Fruit fly (Drosophila melanogaster): ENCODE measurements around the gene Peritrophin-15b.

Peritrophin-15b gene

dm6 chr2L:8419382-8419940 is 24.7 kb upstream of the Peritrophin-15b start (continued):
- TF ChIP-seq sqz (GFP tag; optimal IDR thresholded peaks at IDR 0.05) = peak; percentile 53
- peak; percentile 1 for TF ChIP-seq abd-A (tag; optimal IDR thresholded peaks at IDR 0.05)
- TF ChIP-seq nom (GFP tag; optimal IDR thresholded peaks at IDR 0.05) = peak; percentile 68
- peak; percentile 81 for TF ChIP-seq crol (GFP tag; IDR thresholded peaks at IDR 0.05)
- TF ChIP-seq E2f2 (GFP tag; IDR thresholded peaks at IDR 0.05) = no peak
- peak; percentile 36 for TF ChIP-seq odd (GFP tag; optimal IDR thresholded peaks at IDR 0.05)
- no peak for TF ChIP-seq ssp (GFP tag; IDR thresholded peaks at IDR 0.05)
- peak; percentile 34; the same call in 1 of the 2 replicates for TF ChIP-seq aop (GFP tag; IDR thresholded peaks at IDR 0.05)
- TF ChIP-seq sr (GFP tag; IDR thresholded peaks at IDR 0.05) = no peak
- TF ChIP-seq zfh2 (GFP tag; optimal IDR thresholded peaks at IDR 0.05) = no peak
- no peak for TF ChIP-seq fd64A (GFP tag; optimal IDR thresholded peaks at IDR 0.05)
- peak; percentile 49 for TF ChIP-seq twi (tag; optimal IDR thresholded peaks at IDR 0.05)
- TF ChIP-seq Gug (GFP tag; IDR thresholded peaks at IDR 0.05) = no peak
- peak; percentile 1 for TF ChIP-seq Med (GFP tag)
- peak; percentile 77 for TF ChIP-seq pros (GFP tag; optimal IDR thresholded peaks at IDR 0.05)
- peak; percentile 64 for TF ChIP-seq CG17385 (GFP tag; optimal IDR thresholded peaks at IDR 0.05)
- peak; percentile 2 for TF ChIP-seq CG8281 (tag; optimal IDR thresholded peaks at IDR 0.05)
- peak; percentile 52 for TF ChIP-seq Kr (GFP tag; optimal IDR thresholded peaks at IDR 0.05)
- TF ChIP-seq sd (tag; optimal IDR thresholded peaks at IDR 0.05) = peak; percentile 29
- TF ChIP-seq CG32767 (GFP tag; IDR thresholded peaks at IDR 0.05) = no peak
- TF ChIP-seq Hr78 (GFP tag; optimal IDR thresholded peaks at IDR 0.05) = peak in 1 of 2 experiments; percentile 79
- peak; percentile 68 for TF ChIP-seq cg (GFP tag; optimal IDR thresholded peaks at IDR 0.05)
- TF ChIP-seq chinmo (GFP tag; IDR thresholded peaks at IDR 0.05; ENCODE audit: partially characterized antibody) = 0 out of 4 replicates have a peak, but pooled peaks have one; percentile 47
- TF ChIP-seq Adf1 (GFP tag; IDR thresholded peaks at IDR 0.05) = peak; percentile 87

- no peak for TF ChIP-seq CG1529 (GFP tag; optimal IDR thresholded peaks at IDR 0.05)
- no peak for TF ChIP-seq CG9876 (GFP tag; optimal IDR thresholded peaks at IDR 0.05)
- TF ChIP-seq abd-A (tag; optimal IDR thresholded peaks at IDR 0.05) = peak; percentile 33
- TF ChIP-seq z (GFP tag; IDR thresholded peaks at IDR 0.05) = peak; percentile 82
- TF ChIP-seq sd (tag; optimal IDR thresholded peaks at IDR 0.05) = peak; percentile 85
- no peak for TF ChIP-seq Nf-YA (GFP tag; IDR thresholded peaks at IDR 0.05)
- TF ChIP-seq Med (GFP tag) = peak; percentile 65
- TF ChIP-seq CG5180 (GFP tag; optimal IDR thresholded peaks at IDR 0.05) = peak; percentile 51
- TF ChIP-seq twi (tag; optimal IDR thresholded peaks at IDR 0.05) = peak; percentile 88
- no peak for TF ChIP-seq dm (GFP tag; optimal IDR thresholded peaks at IDR 0.05)
- TF ChIP-seq fd102C (GFP tag; optimal IDR thresholded peaks at IDR 0.05) = no peak
- TF ChIP-seq nom (GFP tag; optimal IDR thresholded peaks at IDR 0.05) = peak; percentile 83
- no peak for TF ChIP-seq CG2202 (tag; optimal IDR thresholded peaks at IDR 0.05)
- 0 out of 2 replicates have a peak, but pooled peaks have one; percentile 24 for TF ChIP-seq Drgx (GFP tag; IDR thresholded peaks at IDR 0.05)
Measured at dm6 chr2L:8418113-8418885, 23.6 kb upstream of the Peritrophin-15b start.

dm6 chr2L:8417562-8417961 is 22.8 kb upstream of the Peritrophin-15b start:
- 0 out of 3 replicates have a peak, but pooled peaks have one; percentile 8 for TF ChIP-seq CG2199 (GFP tag; IDR thresholded peaks at IDR 0.05)
- no peak for TF ChIP-seq CG1233 (GFP tag; optimal IDR thresholded peaks at IDR 0.05)
